Worm (Caenorhabditis elegans) whole organism, mixed stage, embryonic: ENCODE data around the gene clc-8.

ENCODE experiments used
- blmp-1 ChIP-seq: fragments of 150-350 bp; optimal IDR thresholded peaks from 2 replicates; lab custom pipeline; 2014; ENCODE audit warnings: missing biosample characterization, missing genetic modification characterization
- nhr-12 ChIP-seq: fragments of 150-350 bp; optimal IDR thresholded peaks from 2 replicates; lab custom pipeline; 2014; ENCODE audit warnings: missing biosample characterization, missing genetic modification characterization
- nhr-2 ChIP-seq: fragments of 150-350 bp; optimal IDR thresholded peaks from 2 replicates; lab custom pipeline; 2014; ENCODE audit warnings: missing biosample characterization, missing genetic modification characterization
- nhr-76 ChIP-seq: sonication (generic microtip); optimal IDR thresholded peaks from 2 replicates; lab custom pipeline; 2017; ENCODE audit warnings: missing biosample characterization, missing genetic modification characterization

- no peak for TF ChIP-seq blmp-1 (tag; lab: Kevin White, UChicago)
- no peak for TF ChIP-seq nhr-2 (tag; lab: Kevin White, UChicago)
- no peak for TF ChIP-seq nhr-76
- TF ChIP-seq nhr-12 = no peak
Measured at ce11 chrIV:14430853-14431252, 36.9 kb downstream of the clc-8 start, which contains the start of gene F55B11.4.
